Fruit fly (Drosophila melanogaster) S2 (cell line): ENCODE data around the gene CG44194.

Source experiments
- CG8478 ChIP-seq: fragments of >200 bp; optimal IDR thresholded peaks from 2 replicates; lab custom pipeline; 2018
- CTCF ChIP-seq, 2 experiments: fragments of >200 bp; optimal IDR thresholded peaks; 2 replicates each; lab custom pipeline; 2018

DNA sequence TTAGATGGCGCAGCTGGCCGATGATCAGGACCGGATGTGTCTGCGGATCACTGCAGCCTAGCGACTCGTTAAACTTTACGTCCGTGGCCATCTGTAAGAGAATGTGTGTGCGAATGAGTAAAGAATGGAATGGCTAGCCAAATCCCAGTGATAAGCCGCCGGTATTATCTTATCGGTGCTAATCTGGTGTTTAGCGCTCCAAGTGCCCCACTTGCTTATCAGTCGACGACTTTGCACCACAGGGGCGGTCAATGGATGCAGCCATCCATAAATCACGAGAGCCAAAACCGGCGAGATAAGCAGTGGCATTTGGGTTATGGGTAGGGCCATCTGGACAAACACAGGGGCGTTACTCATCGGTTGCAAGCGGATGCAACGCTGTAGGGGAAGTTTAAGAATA is 37.3 kb downstream of the CG44194 start:
- no peak for TF ChIP-seq CG8478
- no peak for TF ChIP-seq CTCF (optimal IDR thresholded peaks at IDR 0.05; lab: Kevin White, UChicago)
